Fruit fly (Drosophila melanogaster) whole organism, embryonic: ENCODE results near the gene CG8460.
A peak's percentile ranks its signal among the peaks of the same experiment; 100 is the strongest.

Experiments
- BEAF-32 ChIP-seq: fragments of 200-800 bp; sonication (Bioruptor generic); optimal IDR thresholded peaks from 3 replicates; lab custom pipeline; 2017; ENCODE audit warnings: missing biosample characterization, missing genetic modification characterization, mild to moderate bottlenecking, moderate library complexity, missing genetic modification reagents
- Blimp-1 ChIP-seq: fragments of 200-800 bp; sonication (Bioruptor generic); optimal IDR thresholded peaks from 3 replicates; lab custom pipeline; 2018; ENCODE audit warnings: missing biosample characterization, missing genetic modification characterization, mild to moderate bottlenecking, moderate library complexity, missing genetic modification reagents
- CG11085 ChIP-seq: fragments of 200-800 bp; sonication (Bioruptor generic); IDR thresholded peaks from 2 replicates; pipeline ENCODE4 v1.3.6; 2022; ENCODE audit warnings: missing biosample characterization, missing genetic modification characterization
- CG11093 ChIP-seq: fragments of 200-800 bp; sonication (Bioruptor generic); IDR thresholded peaks from 3 replicates; pipeline ENCODE4 v1.3.6; 2022; ENCODE audit warnings: missing biosample characterization, missing genetic modification characterization
- CG11247 ChIP-seq: fragments of 200-800 bp; sonication (Bioruptor generic); IDR thresholded peaks from 2 replicates; pipeline ENCODE4 v1.3.6; 2022; ENCODE audit warnings: missing biosample characterization, missing genetic modification characterization
- CG12299 ChIP-seq: fragments of 200-800 bp; sonication (Bioruptor generic); optimal IDR thresholded peaks from 2 replicates; lab custom pipeline; 2018; ENCODE audit warnings: missing biosample characterization, mild to moderate bottlenecking, missing genetic modification characterization
- CG1233 ChIP-seq: fragments of 200-800 bp; sonication (Bioruptor generic); optimal IDR thresholded peaks from 4 replicates; lab custom pipeline; 2018; ENCODE audit warnings: missing biosample characterization, mild to moderate bottlenecking, missing genetic modification characterization
- CG13287 ChIP-seq: fragments of 200-800 bp; sonication (Bioruptor generic); IDR thresholded peaks from 2 replicates; pipeline ENCODE4 v1.3.6; 2022; ENCODE audit warnings: missing biosample characterization, missing genetic modification characterization; ENCODE audit not compliant: partially characterized antibody
- CG1602 ChIP-seq: fragments of 200-800 bp; sonication (Bioruptor generic); optimal IDR thresholded peaks from 3 replicates; lab custom pipeline; 2016; ENCODE audit warnings: missing biosample characterization, missing genetic modification characterization
- CG16813 ChIP-seq: fragments of 200-800 bp; sonication (Bioruptor generic); IDR thresholded peaks from 3 replicates; pipeline ENCODE4 v1.3.6; 2022; ENCODE audit warnings: missing biosample characterization, missing genetic modification characterization; ENCODE audit not compliant: partially characterized antibody
- CG17328 ChIP-seq: fragments of 200-800 bp; sonication (Bioruptor generic); IDR thresholded peaks from 2 replicates; pipeline ENCODE4 v1.3.6; 2022; ENCODE audit warnings: missing biosample characterization, missing genetic modification characterization
- CG2129 ChIP-seq: fragments of 200-800 bp; sonication (Bioruptor generic); IDR thresholded peaks from 2 replicates; pipeline ENCODE4 v1.3.6; 2022; ENCODE audit warnings: missing biosample characterization, missing genetic modification characterization; ENCODE audit not compliant: partially characterized antibody
- CG30020 ChIP-seq: fragments of 200-800 bp; optimal IDR thresholded peaks from 2 replicates; lab custom pipeline; 2019; ENCODE audit warnings: missing biosample characterization, mild to moderate bottlenecking, missing genetic modification characterization, moderate library complexity
- CG3281 ChIP-seq: fragments of 200-800 bp; sonication (Bioruptor generic); optimal IDR thresholded peaks from 3 replicates; lab custom pipeline; 2017; ENCODE audit warnings: missing biosample characterization, mild to moderate bottlenecking, missing genetic modification characterization
- CG34224 ChIP-seq: fragments of 200-800 bp; sonication (Bioruptor generic); IDR thresholded peaks from 3 replicates; pipeline ENCODE4 v1.3.6; 2022; ENCODE audit warnings: missing biosample characterization, missing genetic modification characterization; ENCODE audit not compliant: partially characterized antibody
- CG34422 ChIP-seq: fragments of 200-800 bp; sonication (Bioruptor generic); IDR thresholded peaks from 3 replicates; pipeline ENCODE4 v1.3.6; 2022; ENCODE audit warnings: missing biosample characterization, missing genetic modification characterization
- CG4328 ChIP-seq: fragments of 200-800 bp; sonication (Bioruptor generic); optimal IDR thresholded peaks from 3 replicates; lab custom pipeline; 2017; ENCODE audit warnings: missing biosample characterization, missing genetic modification reagents, missing genetic modification characterization
- CG7357 ChIP-seq: fragments of 200-800 bp; sonication (Bioruptor generic); IDR thresholded peaks from 3 replicates; pipeline ENCODE4 v1.3.6; 2022; ENCODE audit warnings: missing biosample characterization, missing genetic modification characterization
- CG7963 ChIP-seq: fragments of 200-800 bp; sonication (Bioruptor generic); IDR thresholded peaks from 3 replicates; pipeline ENCODE4 v1.3.6; 2022; ENCODE audit warnings: missing biosample characterization, missing genetic modification characterization; ENCODE audit not compliant: partially characterized antibody
- CG8478 ChIP-seq: fragments of >200 bp; optimal IDR thresholded peaks from 2 replicates; lab custom pipeline; 2018
- CG9797 ChIP-seq: fragments of 200-800 bp; sonication (Bioruptor generic); optimal IDR thresholded peaks from 3 replicates; lab custom pipeline; 2018; ENCODE audit warnings: missing biosample characterization, mild to moderate bottlenecking, missing genetic modification characterization
- CG9932 ChIP-seq: fragments of 200-800 bp; sonication (Bioruptor generic); IDR thresholded peaks from 2 replicates; pipeline ENCODE4 v1.3.6; 2022; ENCODE audit warnings: missing biosample characterization, missing genetic modification characterization
- E2f2 ChIP-seq: fragments of 200-800 bp; sonication (Bioruptor generic); IDR thresholded peaks from 2 replicates; pipeline ENCODE4 v1.3.6; 2022; ENCODE audit warnings: missing biosample characterization, missing genetic modification characterization
- ERR ChIP-seq: fragments of 200-800 bp; sonication (Bioruptor generic); optimal IDR thresholded peaks from 2 replicates; lab custom pipeline; 2016; ENCODE audit warnings: missing biosample characterization, missing genetic modification characterization
- Ets97D ChIP-seq: fragments of 200-800 bp; sonication (Bioruptor generic); optimal IDR thresholded peaks from 3 replicates; lab custom pipeline; 2016; ENCODE audit warnings: missing biosample characterization, missing genetic modification characterization
- HLH54F ChIP-seq: fragments of 200-800 bp; sonication (Bioruptor generic); optimal IDR thresholded peaks from 3 replicates; lab custom pipeline; 2016; ENCODE audit warnings: missing biosample characterization, missing genetic modification characterization
- Hr51 ChIP-seq, 2 experiments: fragments of 200-800 bp; sonication (Bioruptor generic); optimal IDR thresholded peaks; 2 replicates in 1 of 2; 3 replicates in 1 of 2; lab custom pipeline; 2016 to 2018; ENCODE audit warnings: missing biosample characterization in 2 of 2, missing genetic modification characterization in 2 of 2, mild to moderate bottlenecking in 1 of 2, moderate library complexity in 1 of 2
- MBD-R2 ChIP-seq: fragments of 200-800 bp; sonication (Bioruptor generic); IDR thresholded peaks from 2 replicates; pipeline ENCODE4 v1.3.6; 2022; ENCODE audit warnings: missing biosample characterization, missing genetic modification characterization
- MESR4 ChIP-seq: fragments of 200-800 bp; sonication (Bioruptor generic); optimal IDR thresholded peaks from 2 replicates; lab custom pipeline; 2018; ENCODE audit warnings: missing biosample characterization, mild to moderate bottlenecking, missing genetic modification characterization, moderate library complexity
- MTF-1 ChIP-seq: fragments of 200-800 bp; sonication (Bioruptor generic); optimal IDR thresholded peaks from 2 replicates; lab custom pipeline; 2018; ENCODE audit warnings: missing biosample characterization, mild to moderate bottlenecking, missing genetic modification characterization, borderline replicate concordance
- Pdp1 ChIP-seq, 2 experiments: fragments of 200-800 bp; sonication (Bioruptor generic); optimal IDR thresholded peaks; 3 replicates each; lab custom pipeline; 2016; ENCODE audit warnings: missing biosample characterization in 2 of 2, missing genetic modification characterization in 2 of 2, mild to moderate bottlenecking in 1 of 2, moderate library complexity in 1 of 2
- Poxn ChIP-seq: fragments of 200-800 bp; sonication (Bioruptor generic); IDR thresholded peaks from 2 replicates; pipeline ENCODE4 v1.3.6; 2022; ENCODE audit warnings: missing biosample characterization, missing genetic modification characterization
- Sin3A ChIP-seq: fragments of >200 bp; optimal IDR thresholded peaks from 2 replicates; lab custom pipeline; 2018
- Six4 ChIP-seq: fragments of 200-800 bp; sonication (Bioruptor generic); optimal IDR thresholded peaks from 2 replicates; lab custom pipeline; 2016; ENCODE audit warnings: missing biosample characterization, missing genetic modification characterization
- Sox100B ChIP-seq: fragments of 200-800 bp; sonication (Bioruptor generic); optimal IDR thresholded peaks from 3 replicates; lab custom pipeline; 2018; ENCODE audit warnings: missing biosample characterization, mild to moderate bottlenecking, missing genetic modification characterization
- ash1 ChIP-seq: fragments of 200-800 bp; sonication (Bioruptor generic); optimal IDR thresholded peaks from 2 replicates; lab custom pipeline; 2018; ENCODE audit warnings: missing biosample characterization, mild to moderate bottlenecking, missing genetic modification characterization
- bowl ChIP-seq: fragments of 200-800 bp; sonication (Bioruptor generic); IDR thresholded peaks from 2 replicates; pipeline ENCODE4 v1.3.6; 2022; ENCODE audit warnings: missing biosample characterization, missing genetic modification characterization
- chm ChIP-seq: fragments of 200-800 bp; sonication (Bioruptor generic); IDR thresholded peaks from 2 replicates; pipeline ENCODE4 v1.3.6; 2022; ENCODE audit warnings: missing biosample characterization, missing genetic modification characterization
- emc ChIP-seq: fragments of 200-800 bp; sonication (Bioruptor generic); optimal IDR thresholded peaks from 2 replicates; lab custom pipeline; 2016; ENCODE audit warnings: missing biosample characterization, missing genetic modification characterization
- ftz-f1 ChIP-seq: fragments of 200-800 bp; sonication (Bioruptor generic); optimal IDR thresholded peaks from 2 replicates; lab custom pipeline; 2016; ENCODE audit warnings: missing biosample characterization, missing genetic modification characterization
- gfzf ChIP-seq: fragments of 200-800 bp; sonication (Bioruptor generic); optimal IDR thresholded peaks from 2 replicates; lab custom pipeline; 2016; ENCODE audit warnings: missing biosample characterization, mild to moderate bottlenecking, missing genetic modification characterization, moderate library complexity
- ranshi ChIP-seq: fragments of 200-800 bp; sonication (Bioruptor generic); IDR thresholded peaks from 2 replicates; pipeline ENCODE4 v1.3.6; 2022; ENCODE audit warnings: missing biosample characterization, missing genetic modification characterization
- sima ChIP-seq: fragments of 200-800 bp; sonication (Bioruptor generic); optimal IDR thresholded peaks from 2 replicates; lab custom pipeline; 2016; ENCODE audit warnings: missing biosample characterization, missing genetic modification characterization
- sna ChIP-seq: fragments of 200-800 bp; sonication (Bioruptor generic); IDR thresholded peaks from 2 replicates; pipeline ENCODE4 v1.3.6; 2022; ENCODE audit warnings: missing biosample characterization, missing genetic modification characterization; ENCODE audit not compliant: partially characterized antibody
- stwl ChIP-seq: fragments of 200-800 bp; sonication (Bioruptor generic); optimal IDR thresholded peaks from 3 replicates; lab custom pipeline; 2018; ENCODE audit warnings: missing biosample characterization, mild to moderate bottlenecking, missing genetic modification characterization, moderate library complexity
- tgo ChIP-seq: fragments of 200-800 bp; sonication (Bioruptor generic); IDR thresholded peaks from 3 replicates; pipeline ENCODE4 v1.3.6; 2022; ENCODE audit warnings: missing biosample characterization, missing genetic modification characterization
- tio ChIP-seq: fragments of 200-800 bp; sonication (Bioruptor generic); optimal IDR thresholded peaks from 2 replicates; lab custom pipeline; 2017; ENCODE audit warnings: missing biosample characterization, missing genetic modification characterization, inconsistent platforms
- twi ChIP-seq: fragments of 200-800 bp; optimal IDR thresholded peaks from 2 replicates; lab custom pipeline; 2019; ENCODE audit warnings: missing biosample characterization, mild to moderate bottlenecking, missing genetic modification characterization, moderate library complexity
- unc-4 ChIP-seq: fragments of 200-800 bp; sonication (Bioruptor generic); IDR thresholded peaks from 2 replicates; pipeline ENCODE4 v1.3.6; 2022; ENCODE audit warnings: missing biosample characterization, missing genetic modification characterization; ENCODE audit not compliant: partially characterized antibody

CG8460 gene

DNA sequence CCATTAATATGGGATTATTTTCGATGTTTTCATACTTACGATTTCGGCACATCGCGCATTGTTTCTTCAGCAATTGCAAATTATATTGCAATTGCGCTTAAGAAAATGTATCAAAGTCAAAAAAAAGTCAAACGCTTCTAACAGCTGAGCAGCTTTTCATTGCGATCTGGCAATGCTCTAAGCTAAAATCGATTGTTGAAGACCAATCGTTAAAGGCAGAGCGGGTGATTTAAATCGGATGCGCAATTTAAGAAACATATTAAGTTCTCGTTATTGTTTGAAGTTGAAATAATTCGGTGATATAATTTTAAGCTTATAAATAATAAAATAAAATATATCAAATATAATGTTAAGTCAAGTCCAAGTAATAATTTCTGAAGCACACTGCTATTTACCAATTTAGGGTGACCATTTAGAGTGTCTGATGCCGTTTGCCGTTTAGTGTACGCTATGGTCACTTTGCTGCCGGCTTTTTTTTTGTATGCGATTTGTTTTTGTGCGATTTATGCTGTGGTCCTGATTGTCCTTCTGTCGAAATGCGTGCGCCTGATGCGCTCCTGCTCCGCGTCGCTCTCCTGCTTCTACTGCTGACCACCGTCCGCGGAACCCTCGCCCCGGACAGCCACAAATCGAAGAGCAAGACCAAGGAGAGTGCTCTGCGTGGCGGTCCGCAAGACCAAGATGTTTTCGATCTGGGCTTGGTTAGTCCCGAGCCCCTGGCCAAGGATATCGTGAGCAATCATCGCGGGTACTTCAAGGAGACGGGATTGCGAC, at the start of gene CG8460, which contains the start of gene CG8475 (continued):
- TF ChIP-seq Six4 (GFP tag; lab: Kevin White, UChicago) (no peak), CG16813 (GFP tag; lab: Robert Waterston, UW) (no peak), CG11247 (no peak), CG30020 (tag; lab: Kevin White, UChicago) (no peak), ash1 (GFP tag; lab: Kevin White, UChicago) (no peak), CG12299 (tag; lab: Kevin White, UChicago) (no peak), Poxn (no peak), chm (GFP tag; lab: Robert Waterston, UW) (no peak), tgo (GFP tag; lab: Robert Waterston, UW) (no peak), emc (no peak), HLH54F (GFP tag; lab: Kevin White, UChicago) (no peak), gfzf (GFP tag; lab: Kevin White, UChicago) (peak; percentile 54), tio (GFP tag; lab: Kevin White, UChicago) (no peak), twi (tag; lab: Kevin White, UChicago) (no peak), Sox100B (GFP tag; lab: Kevin White, UChicago) (no peak), bowl (GFP tag; lab: Robert Waterston, UW) (no peak), CG17328 (GFP tag; lab: Robert Waterston, UW) (peak; percentile 7; the same call in 1 of the 2 replicates), MTF-1 (GFP tag; lab: Kevin White, UChicago) (no peak), CG3281 (GFP tag; lab: Kevin White, UChicago) (no peak), CG1602 (GFP tag; lab: Kevin White, UChicago) (no peak), CG9932 (no peak), MESR4 (GFP tag; lab: Kevin White, UChicago) (no peak), Pdp1 (GFP tag; optimal IDR thresholded peaks at IDR 0.05; lab: Kevin White, UChicago) (no peak), unc-4 (peak; percentile 57), CG8478 (no peak), CG34224 (peak; percentile 57; the same call in 2 of the 3 replicates), Sin3A (peak; percentile 18), sima (no peak), ftz-f1 (GFP tag; lab: Kevin White, UChicago) (no peak), CG7963 (no peak), MBD-R2 (peak; percentile 51; the same call in 1 of the 2 replicates), stwl (tag; lab: Kevin White, UChicago) (peak; percentile 64), Ets97D (GFP tag; lab: Kevin White, UChicago) (no peak), CG13287 (GFP tag; lab: Robert Waterston, UW) (peak; percentile 66), Blimp-1 (GFP tag; lab: Kevin White, UChicago) (no peak), ERR (GFP tag; lab: Kevin White, UChicago) (peak; percentile 83), CG1233 (GFP tag; lab: Kevin White, UChicago) (no peak), ranshi (GFP tag; lab: Robert Waterston, UW) (peak; percentile 75), CG11093 (no peak), Hr51 (GFP tag; optimal IDR thresholded peaks at IDR 0.05; lab: Kevin White, UChicago) (no peak), CG34422 (GFP tag; lab: Robert Waterston, UW) (peak; percentile 78; the same call in 1 of the 3 replicates), CG2129 (GFP tag; lab: Robert Waterston, UW) (no peak), BEAF-32 (GFP tag; lab: Kevin White, UChicago) (peak; percentile 45), E2f2 (GFP tag; lab: Robert Waterston, UW) (peak; percentile 94), CG9797 (GFP tag; lab: Kevin White, UChicago) (peak; percentile 39), CG4328 (no peak), CG7357 (GFP tag; lab: Robert Waterston, UW) (no peak), CG11085 (GFP tag; lab: Robert Waterston, UW) (no peak), sna (GFP tag; lab: Robert Waterston, UW) (no peak)
